Worm (Caenorhabditis elegans) whole organism, L4 larva: ENCODE data around the gene fipr-13.

Source experiments
- D1046.2 ChIP-seq: fragments of 200-800 bp; sonication (Bioruptor generic); IDR thresholded peaks from 2 replicates; pipeline ENCODE4 v1.3.6; 2022; ENCODE audit warnings: missing genetic modification characterization, missing compliant biosample characterization
- F44E2.7 ChIP-seq: fragments of 200-800 bp; sonication (Bioruptor generic); IDR thresholded peaks from 2 replicates; pipeline ENCODE4 v2.1.2; 2022; ENCODE audit warnings: missing genetic modification characterization, missing compliant biosample characterization
- Y75B8A.6 ChIP-seq: fragments of 200-800 bp; sonication (Bioruptor generic); IDR thresholded peaks from 2 replicates; pipeline ENCODE4 v1.3.6; 2022; ENCODE audit warnings: missing genetic modification reagents, missing genetic modification characterization, missing compliant biosample characterization
- aly-2 ChIP-seq: sonication (generic microtip); optimal IDR thresholded peaks from 2 replicates; lab custom pipeline; 2018; ENCODE audit warnings: missing biosample characterization, missing genetic modification characterization
- arid-1 ChIP-seq: fragments of 200-800 bp; sonication (Bioruptor generic); conservative IDR thresholded peaks from 2 replicates; pipeline ENCODE4 v1.3.6; 2022; ENCODE audit warnings: missing genetic modification reagents, missing genetic modification characterization, missing compliant biosample characterization
- ces-1 ChIP-seq: fragments of 150-350 bp; sonication (generic microtip); optimal IDR thresholded peaks from 4 replicates; lab custom pipeline; 2014; ENCODE audit warnings: missing biosample characterization, missing genetic modification reagents, missing genetic modification characterization
- dmd-9 ChIP-seq: fragments of 200-800 bp; sonication (Bioruptor generic); IDR thresholded peaks from 2 replicates; pipeline ENCODE4 v1.3.6; 2022; ENCODE audit warnings: missing genetic modification reagents, missing genetic modification characterization, missing compliant biosample characterization
- dpl-1 ChIP-seq: fragments of 150-350 bp; optimal IDR thresholded peaks from 2 replicates; lab custom pipeline; 2014; ENCODE audit warnings: missing biosample characterization, missing genetic modification reagents, missing genetic modification characterization
- egl-27 ChIP-seq: sonication (generic microtip); optimal IDR thresholded peaks from 3 replicates; lab custom pipeline; 2017; ENCODE audit warnings: missing biosample characterization, missing genetic modification reagents, missing genetic modification characterization
- fkh-10 ChIP-seq: fragments of 150-350 bp; optimal IDR thresholded peaks from 2 replicates; lab custom pipeline; 2014; ENCODE audit warnings: missing biosample characterization, missing genetic modification reagents, missing genetic modification characterization
- hmg-1.1 ChIP-seq: fragments of 200-800 bp; sonication (Bioruptor generic); IDR thresholded peaks from 2 replicates; pipeline ENCODE4 v1.3.6; 2022; ENCODE audit warnings: missing genetic modification reagents, missing genetic modification characterization, missing compliant biosample characterization
- lim-7 ChIP-seq: fragments of 200-800 bp; sonication (Bioruptor generic); IDR thresholded peaks from 2 replicates; pipeline ENCODE4 v1.3.6; 2022; ENCODE audit warnings: missing genetic modification characterization, missing compliant biosample characterization
- lin-13 ChIP-seq: fragments of 150-350 bp; optimal IDR thresholded peaks from 2 replicates; lab custom pipeline; 2014; ENCODE audit warnings: missing biosample characterization, missing genetic modification reagents, missing genetic modification characterization
- lin-15B ChIP-seq: fragments of 150-350 bp; sonication (generic microtip); optimal IDR thresholded peaks from 3 replicates; lab custom pipeline; 2014; ENCODE audit warnings: missing biosample characterization, missing genetic modification characterization
- lin-29 ChIP-seq: fragments of 200-800 bp; sonication (Bioruptor generic); IDR thresholded peaks from 2 replicates; pipeline ENCODE4 v1.3.6; 2022; ENCODE audit warnings: missing genetic modification reagents, missing genetic modification characterization, missing compliant biosample characterization
- lin-38 ChIP-seq: fragments of 200-800 bp; sonication (Bioruptor generic); IDR thresholded peaks from 2 replicates; pipeline ENCODE4 v1.3.6; 2022; ENCODE audit warnings: missing genetic modification reagents, missing genetic modification characterization, missing compliant biosample characterization
- lin-39 ChIP-seq: fragments of 150-350 bp; optimal IDR thresholded peaks from 2 replicates; lab custom pipeline; 2014; ENCODE audit warnings: missing biosample characterization, missing genetic modification reagents, missing genetic modification characterization
- lir-3 ChIP-seq: sonication (generic microtip); optimal IDR thresholded peaks from 2 replicates; lab custom pipeline; 2016; ENCODE audit warnings: mild to moderate bottlenecking, missing genetic modification characterization, missing compliant biosample characterization
- madf-5 ChIP-seq, 2 experiments: fragments of 200-800 bp; sonication (Bioruptor generic); IDR thresholded peaks; 2 replicates each; pipeline ENCODE4 v1.3.6; 2022; ENCODE audit warnings: missing compliant biosample characterization in 2 of 2, missing genetic modification characterization in 2 of 2
- mep-1 ChIP-seq: fragments of 150-350 bp; sonication (generic microtip); optimal IDR thresholded peaks from 3 replicates; lab custom pipeline; 2014; ENCODE audit warnings: missing biosample characterization, missing genetic modification characterization
- nhr-41 ChIP-seq: fragments of 200-800 bp; sonication (Bioruptor generic); IDR thresholded peaks from 2 replicates; pipeline ENCODE4 v1.3.6; 2022; ENCODE audit warnings: missing genetic modification reagents, missing genetic modification characterization, missing compliant biosample characterization
- nhr-48 ChIP-seq: sonication (generic microtip); optimal IDR thresholded peaks from 2 replicates; lab custom pipeline; 2016; ENCODE audit warnings: mild to moderate bottlenecking, missing genetic modification characterization, missing compliant biosample characterization
- nhr-6 ChIP-seq: fragments of 150-350 bp; optimal IDR thresholded peaks from 2 replicates; lab custom pipeline; 2014; ENCODE audit warnings: missing biosample characterization, missing genetic modification characterization
- nhr-77 ChIP-seq: fragments of 150-350 bp; optimal IDR thresholded peaks from 2 replicates; lab custom pipeline; 2014; ENCODE audit warnings: missing biosample characterization, missing genetic modification characterization
- pha-4 ChIP-seq, 2 experiments: fragments of 150-350 bp in 1 of 2; fragments of 200-800 bp in 1 of 2; sonication (Bioruptor generic) in 1 of 2; IDR thresholded peaks in 1 of 2; optimal IDR thresholded peaks in 1 of 2; 2 replicates each; pipeline versions ENCODE4 v1.3.6 to Lab custom; 2014 to 2022; ENCODE audit warnings: missing genetic modification characterization in 2 of 2, missing genetic modification reagents in 2 of 2, missing biosample characterization in 1 of 2, missing compliant biosample characterization in 1 of 2
- php-3 ChIP-seq: fragments of 200-800 bp; sonication (Bioruptor generic); IDR thresholded peaks from 2 replicates; pipeline ENCODE4 v1.3.6; 2022; ENCODE audit warnings: missing genetic modification reagents, missing genetic modification characterization, missing compliant biosample characterization
- pqm-1 ChIP-seq: sonication (generic microtip); optimal IDR thresholded peaks from 2 replicates; lab custom pipeline; 2017; ENCODE audit warnings: missing biosample characterization, missing genetic modification characterization
- skn-1 ChIP-seq: fragments of 150-350 bp; optimal IDR thresholded peaks from 2 replicates; lab custom pipeline; 2014; ENCODE audit warnings: missing biosample characterization, missing genetic modification characterization
- spr-1 ChIP-seq: sonication (generic microtip); optimal IDR thresholded peaks from 2 replicates; lab custom pipeline; 2016; ENCODE audit warnings: mild to moderate bottlenecking, missing genetic modification characterization, missing compliant biosample characterization
- tag-97 ChIP-seq: fragments of 200-800 bp; sonication (Bioruptor generic); IDR thresholded peaks from 2 replicates; pipeline ENCODE4 v1.3.6; 2022; ENCODE audit warnings: missing genetic modification characterization, missing compliant biosample characterization
- unc-39 ChIP-seq: sonication (generic microtip); optimal IDR thresholded peaks from 2 replicates; lab custom pipeline; 2017; ENCODE audit warnings: missing biosample characterization, missing genetic modification characterization
- unc-62 ChIP-seq, 3 experiments: fragments of 150-350 bp in 1 of 3; sonication (generic microtip); optimal IDR thresholded peaks in 2 of 3; peaks in 1 of 3; 1 replicate in 1 of 3; 2 replicates in 2 of 3; lab custom pipeline; 2014 to 2017; ENCODE audit warnings: missing biosample characterization in 3 of 3, missing genetic modification characterization in 3 of 3, missing genetic modification reagents in 3 of 3, missing genotype in 1 of 3
- zip-2 ChIP-seq: fragments of 150-350 bp; optimal IDR thresholded peaks from 2 replicates; lab custom pipeline; 2014; ENCODE audit warnings: missing biosample characterization, missing genetic modification characterization
- ztf-11 ChIP-seq: fragments of 150-350 bp; optimal IDR thresholded peaks from 2 replicates; lab custom pipeline; 2014; ENCODE audit warnings: missing biosample characterization, missing genetic modification characterization

Gene fipr-13

DNA sequence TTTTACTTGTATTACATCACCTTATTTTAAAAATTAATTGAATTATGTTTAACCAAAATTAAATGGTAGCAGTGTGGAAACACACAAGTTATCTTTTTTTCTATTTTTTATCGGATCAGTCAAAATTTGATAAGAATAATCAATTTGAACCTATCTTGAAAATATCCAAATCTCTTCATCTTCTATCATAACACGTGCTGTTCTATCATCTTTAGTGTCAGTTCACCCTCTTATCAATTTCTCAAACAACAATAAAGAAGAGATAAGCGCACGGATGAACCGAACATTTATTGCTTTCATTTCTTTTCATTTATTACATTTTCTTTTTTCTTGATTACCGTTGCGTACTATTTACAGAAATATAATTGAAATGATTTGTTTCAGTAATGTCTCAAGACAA is 22.8 kb downstream of the fipr-13 start, which contains the start of gene R04B5.5 (continued):
- no peak for TF ChIP-seq unc-39
- no peak for TF ChIP-seq ces-1

DNA sequence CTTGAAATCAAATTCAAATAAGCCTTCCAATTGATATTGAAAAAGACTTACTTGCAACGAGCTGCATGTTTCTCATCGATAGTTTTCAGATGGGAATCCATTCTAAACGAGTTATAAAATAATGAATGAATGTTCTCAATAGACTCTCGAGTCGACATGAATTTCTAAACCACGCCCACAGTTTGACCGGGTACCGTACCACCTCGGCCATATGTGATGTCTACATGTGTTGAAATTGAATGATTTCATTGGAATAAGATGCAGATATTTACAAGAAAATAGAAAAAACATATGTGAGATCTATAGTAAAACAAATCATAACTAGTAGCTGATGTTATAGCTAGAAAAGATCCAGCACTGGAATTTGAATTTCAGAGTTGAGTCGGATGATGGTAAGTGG is 26.1 kb downstream of the fipr-13 start, which contains the start of gene R04B5.7:
R04B5.7 (minus strand) TSS at position 101 of the 400 bp plus-strand sequence.
- TF ChIP-seq unc-62 (GFP tag; optimal IDR thresholded peaks at IDR 0.05 in 1 of 2; lab: Kevin White, UChicago) (peak in 1 of 2 experiments; percentile 19), unc-62 (tag; optimal IDR thresholded peaks at IDR 0.05; lab: Kevin White, UChicago) (no peak), php-3 (GFP tag; lab: Robert Waterston, UW) (no peak), lin-38 (GFP tag; lab: Robert Waterston, UW) (no peak)
- TF ChIP-seq, all 104 proteins: peak for 1

DNA sequence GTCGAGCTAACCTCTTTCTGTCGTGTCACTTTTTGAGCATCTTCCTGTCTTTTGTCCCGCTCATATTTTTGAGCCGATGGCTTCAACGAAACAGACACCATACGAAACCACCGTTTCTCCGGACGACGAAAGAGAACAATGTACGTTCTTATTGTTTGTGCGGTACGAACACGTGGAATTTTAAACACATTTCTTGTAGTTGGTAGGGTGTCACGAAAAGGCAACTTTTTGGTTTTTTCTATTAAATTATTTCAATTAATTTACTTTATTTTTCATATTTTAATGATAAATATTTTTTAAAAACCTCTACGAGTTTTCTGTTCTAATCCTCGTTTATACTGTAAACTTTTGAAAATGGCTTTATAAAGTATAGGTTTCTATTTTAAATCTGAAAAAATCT is 26.8 kb downstream of the fipr-13 start, which contains the start of gene R04B5.11:
R04B5.11 (minus strand) TSS at position 101 of the 400 bp plus-strand sequence.
- TF ChIP-seq nhr-6 (tag; lab: Kevin White, UChicago) (no peak), fkh-10 (GFP tag; lab: Kevin White, UChicago) (no peak), lin-15B (tag; lab: Kevin White, UChicago) (no peak), aly-2 (tag; lab: Kevin White, UChicago) (no peak), nhr-48 (tag; lab: Kevin White, UChicago) (no peak), F44E2.7 (GFP tag; lab: Robert Waterston, UW) (no peak), arid-1 (GFP tag; lab: Robert Waterston, UW) (no peak), zip-2 (tag; lab: Kevin White, UChicago) (no peak), madf-5 (GFP tag; IDR thresholded peaks at IDR 0.05; lab: Robert Waterston, UW) (no peak), mep-1 (no peak), egl-27 (tag; lab: Kevin White, UChicago) (no peak), ztf-11 (tag; lab: Kevin White, UChicago) (no peak), lin-38 (GFP tag; lab: Robert Waterston, UW) (no peak), nhr-77 (tag; lab: Kevin White, UChicago) (no peak), lin-39 (tag; lab: Kevin White, UChicago) (no peak)

DNA sequence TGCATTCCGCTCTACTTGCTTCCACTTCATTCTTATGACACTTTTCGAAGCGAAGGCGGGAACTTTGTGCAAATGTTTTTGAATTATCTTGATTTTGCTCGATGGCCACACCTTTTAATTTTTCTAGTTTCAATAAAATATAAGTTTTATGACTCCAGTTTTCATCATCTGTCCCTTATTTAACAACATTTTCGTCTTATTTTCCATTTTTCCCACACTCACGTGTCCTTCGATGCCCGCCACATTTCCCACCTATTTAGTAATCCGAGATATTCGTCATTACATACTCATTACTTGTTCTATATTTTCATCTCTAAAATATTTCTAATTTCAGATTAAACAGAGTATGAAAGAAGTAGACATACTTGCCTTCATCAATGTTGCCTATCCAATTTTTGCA is 30.1 kb downstream of the fipr-13 start, which contains the start of gene srd-49:
srd-49 (plus strand) TSS at position 301 of the 400 bp plus-strand sequence.
- TF ChIP-seq D1046.2 (GFP tag; lab: Robert Waterston, UW), result no peak
- no peak for TF ChIP-seq mep-1
- TF ChIP-seq spr-1 (tag; lab: Kevin White, UChicago), result no peak
- no peak for TF ChIP-seq nhr-77 (tag; lab: Kevin White, UChicago)
- TF ChIP-seq dpl-1 (GFP tag; lab: Kevin White, UChicago), result no peak
- TF ChIP-seq tag-97 (GFP tag; lab: Robert Waterston, UW), result no peak
- no peak for TF ChIP-seq fkh-10 (GFP tag; lab: Kevin White, UChicago)
- no peak for TF ChIP-seq Y75B8A.6 (GFP tag; lab: Robert Waterston, UW)
- TF ChIP-seq lin-13 (GFP tag; lab: Kevin White, UChicago), result no peak
- no peak for TF ChIP-seq pqm-1 (tag; lab: Kevin White, UChicago)
- no peak for TF ChIP-seq pha-4 (GFP tag; IDR thresholded peaks at IDR 0.05; lab: Robert Waterston, UW)
- TF ChIP-seq pha-4 (tag; optimal IDR thresholded peaks at IDR 0.05; lab: Kevin White, UChicago), result no peak
- no peak for TF ChIP-seq lim-7 (GFP tag; lab: Robert Waterston, UW)
- no peak for TF ChIP-seq ztf-11 (tag; lab: Kevin White, UChicago)
- TF ChIP-seq lir-3 (tag; lab: Kevin White, UChicago), result no peak
- no peak for TF ChIP-seq lin-29 (GFP tag; lab: Robert Waterston, UW)
- TF ChIP-seq skn-1 (tag; lab: Kevin White, UChicago), result no peak
- TF ChIP-seq hmg-1.1 (GFP tag; lab: Robert Waterston, UW), result no peak
- no peak for TF ChIP-seq nhr-41 (GFP tag; lab: Robert Waterston, UW)
- no peak for TF ChIP-seq dmd-9 (GFP tag; lab: Robert Waterston, UW)
